Fruit fly (Drosophila melanogaster): Measurements from ENCODE around the gene comm2.

Gene comm2

DNA sequence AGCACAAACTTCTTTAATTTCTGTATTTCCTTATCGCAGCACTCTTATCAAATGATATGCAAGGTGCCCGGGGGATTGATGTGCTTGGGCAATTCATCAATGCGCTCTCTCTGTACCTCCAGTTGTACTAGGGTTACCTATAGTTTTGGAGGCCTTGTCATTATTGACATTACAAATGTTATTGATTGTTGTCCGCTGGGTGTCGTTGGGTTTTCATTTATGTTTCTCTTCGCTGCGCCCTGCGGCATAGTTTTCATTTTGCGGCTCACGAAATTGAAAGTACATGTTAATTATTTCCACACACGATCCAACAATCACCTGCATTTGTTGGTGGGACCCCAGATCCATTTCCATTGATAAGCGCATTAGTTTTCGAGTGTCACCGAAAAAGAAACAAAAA, 6.5 kb upstream of the comm2 start (continued):
- peak; percentile 41 for TF ChIP-seq vvl (GFP tag; IDR thresholded peaks at IDR 0.05)
- peak; percentile 68 for TF ChIP-seq CG8281 (tag; optimal IDR thresholded peaks at IDR 0.05)
- peak; percentile 33 for TF ChIP-seq CG12219 (GFP tag; optimal IDR thresholded peaks at IDR 0.05)
- peak; percentile 54; the same call in 1 of the 2 replicates for TF ChIP-seq Awh (GFP tag; IDR thresholded peaks at IDR 0.05)
- no peak for TF ChIP-seq pan (optimal IDR thresholded peaks at IDR 0.05)
- TF ChIP-seq pan (GFP tag; optimal IDR thresholded peaks at IDR 0.05 in 1 of 2, IDR thresholded peaks at IDR 0.05 in 1 of 2) = peak in 1 of 2 experiments; percentile 29
- peak; percentile 39 for TF ChIP-seq CG1233 (GFP tag; optimal IDR thresholded peaks at IDR 0.05)
- TF ChIP-seq CG34376 (GFP tag; optimal IDR thresholded peaks at IDR 0.05) = no peak
- TF ChIP-seq CG17359 (tag; optimal IDR thresholded peaks at IDR 0.05) = peak; percentile 15
- no peak for TF ChIP-seq CG8944 (GFP tag; optimal IDR thresholded peaks at IDR 0.05)
- peak; percentile 20 for TF ChIP-seq HLHmδ (GFP tag; optimal IDR thresholded peaks at IDR 0.05)
- peak; percentile 9 for TF ChIP-seq exex (tag; optimal IDR thresholded peaks at IDR 0.05)
- peak; percentile 60; the same call in 1 of the 2 replicates for TF ChIP-seq chm (GFP tag; IDR thresholded peaks at IDR 0.05)
- no peak for TF ChIP-seq knrl (GFP tag; IDR thresholded peaks at IDR 0.05; ENCODE audit: partially characterized antibody)
- no peak for TF ChIP-seq Hey (tag; optimal IDR thresholded peaks at IDR 0.05)

DNA sequence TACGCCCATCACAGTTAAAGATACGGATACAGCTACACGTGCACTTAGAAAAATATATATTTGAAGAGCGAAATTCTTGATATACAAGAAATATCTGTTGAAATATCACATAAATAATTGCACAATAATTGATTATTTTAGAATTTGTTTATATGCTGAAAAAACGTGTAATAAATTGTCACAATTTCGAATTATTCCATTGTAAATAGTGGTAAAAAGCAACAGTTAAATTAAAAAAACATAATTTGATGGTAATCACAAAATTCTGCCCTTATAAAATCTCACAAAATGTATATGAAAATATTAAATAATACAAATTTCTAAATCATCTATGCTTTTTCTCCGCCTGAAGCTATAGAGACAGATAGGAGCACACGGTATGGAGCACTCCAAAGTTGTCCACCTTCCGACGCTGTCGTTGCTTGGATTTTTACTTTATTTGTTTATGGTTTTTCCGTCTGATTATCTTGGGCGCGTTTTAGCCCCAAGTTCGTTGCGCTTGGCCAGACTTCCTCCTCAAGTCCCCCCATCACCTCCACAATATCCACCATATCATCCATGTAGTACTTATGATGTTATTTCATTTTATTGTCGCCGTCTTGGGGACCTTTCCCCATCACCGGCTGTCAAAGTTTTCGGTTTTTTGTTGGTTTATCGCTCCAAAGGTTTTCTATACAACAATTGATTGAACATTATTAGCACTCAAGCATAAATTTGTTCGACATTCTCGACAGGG, 4.8 kb upstream of the comm2 start:
- no peak for TF ChIP-seq CG16779 (GFP tag; IDR thresholded peaks at IDR 0.05)
- peak; percentile 59 for TF ChIP-seq CG10267 (tag; optimal IDR thresholded peaks at IDR 0.05)
- TF ChIP-seq CG7271 (tag; optimal IDR thresholded peaks at IDR 0.05) = no peak
- no peak for TF ChIP-seq Kr (GFP tag; optimal IDR thresholded peaks at IDR 0.05)
- peak; percentile 0 for TF ChIP-seq tap (tag; optimal IDR thresholded peaks at IDR 0.05)
- 0 out of 3 replicates have a peak, but pooled peaks have one; percentile 38 for TF ChIP-seq Mrtf (GFP tag; IDR thresholded peaks at IDR 0.05)
- no peak for TF ChIP-seq jumu (GFP tag; optimal IDR thresholded peaks at IDR 0.05)
- peak; percentile 75 for TF ChIP-seq Ssrp (tag; optimal IDR thresholded peaks at IDR 0.05)
- TF ChIP-seq CG9727 (GFP tag; optimal IDR thresholded peaks at IDR 0.05) = peak; percentile 86
- peak; percentile 38 for TF ChIP-seq CG2120 (GFP tag; optimal IDR thresholded peaks at IDR 0.05)
- TF ChIP-seq Chrac-16 (GFP tag; optimal IDR thresholded peaks at IDR 0.05) = peak; percentile 44
- TF ChIP-seq pb (GFP tag; optimal IDR thresholded peaks at IDR 0.05) = no peak
- no peak for TF ChIP-seq Ada2b (GFP tag; IDR thresholded peaks at IDR 0.05)
- TF ChIP-seq CG14441 (GFP tag; IDR thresholded peaks at IDR 0.05) = no peak
- no peak for TF ChIP-seq cas (GFP tag; IDR thresholded peaks at IDR 0.05)
- peak; percentile 11 for TF ChIP-seq Meics (GFP tag; optimal IDR thresholded peaks at IDR 0.05)
- TF ChIP-seq onecut (GFP tag; IDR thresholded peaks at IDR 0.05) = no peak
- TF ChIP-seq gce (GFP tag; IDR thresholded peaks at IDR 0.05) = no peak
- TF ChIP-seq row (GFP tag; IDR thresholded peaks at IDR 0.05) = peak; percentile 74
- no peak for TF ChIP-seq Trl (optimal IDR thresholded peaks at IDR 0.05)
- no peak for TF ChIP-seq Trl (GFP tag; optimal IDR thresholded peaks at IDR 0.05)
- TF ChIP-seq unc-4 (GFP tag; IDR thresholded peaks at IDR 0.05; ENCODE audit: partially characterized antibody) = no peak
- no peak for TF ChIP-seq sna (GFP tag; IDR thresholded peaks at IDR 0.05; ENCODE audit: partially characterized antibody)
- TF ChIP-seq Doc3 (GFP tag; IDR thresholded peaks at IDR 0.05; ENCODE audit: partially characterized antibody) = no peak
- peak; percentile 7 for TF ChIP-seq CG10654 (GFP tag; optimal IDR thresholded peaks at IDR 0.05)
- no peak for TF ChIP-seq CG12769 (tag; optimal IDR thresholded peaks at IDR 0.05)
- no peak for TF ChIP-seq D (optimal IDR thresholded peaks at IDR 0.05)
- TF ChIP-seq D (GFP tag; optimal IDR thresholded peaks at IDR 0.05) = peak; percentile 60
- no peak for TF ChIP-seq CG8478 (optimal IDR thresholded peaks at IDR 0.05)
- peak; percentile 43 for TF ChIP-seq Ptx1 (GFP tag; IDR thresholded peaks at IDR 0.05)
- TF ChIP-seq B-H2 (GFP tag; optimal IDR thresholded peaks at IDR 0.05) = no peak
- peak; percentile 46 for TF ChIP-seq CG1233 (GFP tag; optimal IDR thresholded peaks at IDR 0.05)
- peak; percentile 74 for TF ChIP-seq CG17829 (tag; optimal IDR thresholded peaks at IDR 0.05)
- TF ChIP-seq CG6813 (GFP tag; optimal IDR thresholded peaks at IDR 0.05) = no peak
- no peak for TF ChIP-seq aop (GFP tag; IDR thresholded peaks at IDR 0.05)
- no peak for TF ChIP-seq disco-r (GFP tag; optimal IDR thresholded peaks at IDR 0.05)
